Worm (Caenorhabditis elegans) whole organism, L3 larva: ENCODE measurements around the gene enri-1.

Experiments
- R02D3.7 ChIP-seq: fragments of 150-350 bp; optimal IDR thresholded peaks from 2 replicates; lab custom pipeline; 2014; ENCODE audit warnings: missing biosample characterization, missing genetic modification characterization
- ZK546.5 ChIP-seq: sonication (generic microtip); optimal IDR thresholded peaks from 2 replicates; lab custom pipeline; 2017; ENCODE audit warnings: missing biosample characterization, missing genetic modification characterization
- ama-1 ChIP-seq: fragments of 150-350 bp; optimal IDR thresholded peaks from 2 replicates; lab custom pipeline; 2018
- ceh-16 ChIP-seq: sonication (generic microtip); optimal IDR thresholded peaks from 2 replicates; lab custom pipeline; 2017; ENCODE audit warnings: missing biosample characterization, missing genetic modification characterization
- ceh-82 ChIP-seq: fragments of 150-350 bp; optimal IDR thresholded peaks from 2 replicates; lab custom pipeline; 2014; ENCODE audit warnings: missing biosample characterization, missing genetic modification characterization
- ceh-9 ChIP-seq: sonication (generic microtip); optimal IDR thresholded peaks from 2 replicates; lab custom pipeline; 2018; ENCODE audit warnings: missing biosample characterization, missing genetic modification characterization
- daf-12 ChIP-seq: fragments of 150-350 bp; optimal IDR thresholded peaks from 2 replicates; lab custom pipeline; 2014; ENCODE audit warnings: missing biosample characterization, missing genetic modification reagents, missing genetic modification characterization
- egl-27 ChIP-seq: sonication (generic microtip); optimal IDR thresholded peaks from 4 replicates; lab custom pipeline; 2017; ENCODE audit warnings: missing biosample characterization, missing genetic modification reagents, missing genetic modification characterization
- elt-2 ChIP-seq: sonication (generic microtip); optimal IDR thresholded peaks from 2 replicates; lab custom pipeline; 2016; ENCODE audit warnings: missing genetic modification reagents, mild to moderate bottlenecking, missing genetic modification characterization, missing compliant biosample characterization
- elt-3 ChIP-seq, 3 experiments: fragments of 150-350 bp in 1 of 3; sonication (generic microtip) in 2 of 3; optimal IDR thresholded peaks; 2 replicates in 2 of 3; 4 replicates in 1 of 3; lab custom pipeline; 2014 to 2017; ENCODE audit warnings: missing biosample characterization in 3 of 3, missing genetic modification characterization in 3 of 3
- eor-1 ChIP-seq, 2 experiments: fragments of 150-350 bp; optimal IDR thresholded peaks; 2 replicates each; lab custom pipeline; 2014 to 2018; ENCODE audit warnings: missing biosample characterization in 2 of 2, missing genetic modification characterization in 2 of 2
- fkh-10 ChIP-seq: sonication (generic microtip); optimal IDR thresholded peaks from 2 replicates; lab custom pipeline; 2017; ENCODE audit warnings: missing biosample characterization, missing genetic modification reagents, missing genetic modification characterization
- fkh-2 ChIP-seq: fragments of 150-350 bp; optimal IDR thresholded peaks from 2 replicates; lab custom pipeline; 2014; ENCODE audit warnings: missing biosample characterization, missing genetic modification reagents, missing genetic modification characterization
- fos-1 ChIP-seq: fragments of 150-350 bp; optimal IDR thresholded peaks from 2 replicates; lab custom pipeline; 2014; ENCODE audit warnings: missing biosample characterization, missing genetic modification characterization
- hmg-11 ChIP-seq: sonication (generic microtip); optimal IDR thresholded peaks from 2 replicates; lab custom pipeline; 2016; ENCODE audit warnings: missing genetic modification characterization, missing compliant biosample characterization
- jun-1 ChIP-seq: fragments of 150-350 bp; optimal IDR thresholded peaks from 2 replicates; lab custom pipeline; 2014; ENCODE audit warnings: missing biosample characterization, missing genetic modification reagents, missing genetic modification characterization
- lin-39 ChIP-seq: fragments of 150-350 bp; optimal IDR thresholded peaks from 2 replicates; lab custom pipeline; 2018; ENCODE audit warnings: missing biosample characterization, missing genetic modification reagents, missing genetic modification characterization
- mdl-1 ChIP-seq: fragments of 150-350 bp; optimal IDR thresholded peaks from 2 replicates; lab custom pipeline; 2014; ENCODE audit warnings: missing biosample characterization, missing genetic modification characterization
- mml-1 ChIP-seq: fragments of 150-350 bp; sonication (generic microtip); optimal IDR thresholded peaks from 3 replicates; lab custom pipeline; 2014; ENCODE audit warnings: missing biosample characterization, missing genetic modification characterization
- nfya-1 ChIP-seq: sonication (generic microtip); optimal IDR thresholded peaks from 2 replicates; lab custom pipeline; 2017; ENCODE audit warnings: missing genetic modification characterization, mild to moderate bottlenecking, missing compliant biosample characterization, antibody characterized with exemption, moderate library complexity; ENCODE audit not compliant: insufficient read depth
- nhr-11 ChIP-seq: fragments of 150-350 bp; optimal IDR thresholded peaks from 2 replicates; lab custom pipeline; 2014; ENCODE audit warnings: missing biosample characterization, missing genetic modification characterization
- nhr-12 ChIP-seq: fragments of 150-350 bp; optimal IDR thresholded peaks from 2 replicates; lab custom pipeline; 2014; ENCODE audit warnings: missing biosample characterization, missing genetic modification characterization
- nhr-237 ChIP-seq: fragments of 150-350 bp; optimal IDR thresholded peaks from 2 replicates; lab custom pipeline; 2014; ENCODE audit warnings: missing biosample characterization, missing genetic modification characterization
- nhr-25 ChIP-seq: sonication (generic microtip); optimal IDR thresholded peaks from 2 replicates; lab custom pipeline; 2017; ENCODE audit warnings: missing biosample characterization, missing genetic modification characterization
- nhr-28 ChIP-seq: fragments of 150-350 bp; optimal IDR thresholded peaks from 2 replicates; lab custom pipeline; 2014; ENCODE audit warnings: missing biosample characterization, missing genetic modification characterization
- nhr-43 ChIP-seq: sonication (generic microtip); optimal IDR thresholded peaks from 2 replicates; lab custom pipeline; 2016; ENCODE audit warnings: mild to moderate bottlenecking, missing genetic modification characterization, missing compliant biosample characterization; ENCODE audit not compliant: poor library complexity, severe bottlenecking
- nhr-67 ChIP-seq: fragments of 150-350 bp; optimal IDR thresholded peaks from 2 replicates; lab custom pipeline; 2014; ENCODE audit warnings: missing biosample characterization, missing genetic modification characterization
- nhr-77 ChIP-seq: fragments of 150-350 bp; optimal IDR thresholded peaks from 2 replicates; lab custom pipeline; 2014; ENCODE audit warnings: missing biosample characterization, missing genetic modification characterization
- pqm-1 ChIP-seq: fragments of 150-350 bp; optimal IDR thresholded peaks from 2 replicates; lab custom pipeline; 2017; ENCODE audit warnings: missing biosample characterization, missing genetic modification characterization, inconsistent platforms
- skn-1 ChIP-seq: fragments of 150-350 bp; optimal IDR thresholded peaks from 2 replicates; lab custom pipeline; 2014; ENCODE audit warnings: missing biosample characterization, missing genetic modification characterization
- snpc-4 ChIP-seq: fragments of 150-350 bp; optimal IDR thresholded peaks from 2 replicates; lab custom pipeline; 2014; ENCODE audit warnings: missing biosample characterization, missing genetic modification characterization
- unc-62 ChIP-seq: fragments of 150-350 bp; sonication (generic microtip); optimal IDR thresholded peaks from 4 replicates; lab custom pipeline; 2014; ENCODE audit warnings: missing biosample characterization, missing genetic modification reagents, missing genetic modification characterization
- zag-1 ChIP-seq: fragments of 150-350 bp; optimal IDR thresholded peaks from 2 replicates; lab custom pipeline; 2014; ENCODE audit warnings: missing biosample characterization, missing genetic modification characterization
- ztf-4 ChIP-seq: fragments of 150-350 bp; optimal IDR thresholded peaks from 2 replicates; lab custom pipeline; 2014; ENCODE audit warnings: missing biosample characterization, missing genetic modification characterization

Gene enri-1

ce11 chrII:2374973-2375372, 33.6 kb upstream of the enri-1 start, which contains the start of gene F16G10.2:
Gene F16G10.2, plus strand, starts transcription at chrII:2375273.
- TF ChIP-seq ceh-82 (tag; lab: Kevin White, UChicago) (no peak), snpc-4 (no peak), ceh-9 (no peak), elt-2 (tag; lab: Kevin White, UChicago) (no peak), jun-1 (tag; lab: Kevin White, UChicago) (no peak), nfya-1 (tag; lab: Kevin White, UChicago) (no peak), pqm-1 (tag; lab: Kevin White, UChicago) (no peak), unc-62 (no peak), eor-1 (tag; optimal IDR thresholded peaks at IDR 0.05; lab: Kevin White, UChicago) (no peak), fos-1 (tag; lab: Kevin White, UChicago) (no peak)

ce11 chrII:2372090-2372489, 30.7 kb upstream of the enri-1 start, which contains the start of gene F16G10.3:
Gene F16G10.3, plus strand, starts transcription at chrII:2372390.
- no peak for TF ChIP-seq pqm-1 (tag; lab: Kevin White, UChicago)
- no peak for TF ChIP-seq zag-1 (tag; lab: Kevin White, UChicago)
- no peak for TF ChIP-seq ceh-9
- no peak for TF ChIP-seq skn-1 (tag; lab: Kevin White, UChicago)
- TF ChIP-seq elt-2 (tag; lab: Kevin White, UChicago) = no peak
- TF ChIP-seq ceh-16 (tag; lab: Kevin White, UChicago) = no peak
- TF ChIP-seq R02D3.7 (tag; lab: Kevin White, UChicago) = no peak
- no peak for TF ChIP-seq nhr-77
- TF ChIP-seq mml-1 (tag; lab: Kevin White, UChicago) = no peak
- no peak for TF ChIP-seq nhr-25 (tag; lab: Kevin White, UChicago)

- TF ChIP-seq nhr-67 (tag; lab: Kevin White, UChicago) = no peak
- no peak for TF ChIP-seq lin-39 (tag; lab: Kevin White, UChicago)
- TF ChIP-seq fkh-2 (tag; lab: Kevin White, UChicago) = no peak
- TF ChIP-seq hmg-11 (tag; lab: Kevin White, UChicago) = no peak
- no peak for TF ChIP-seq elt-3 (tag; optimal IDR thresholded peaks at IDR 0.05; lab: Kevin White, UChicago)
- TF ChIP-seq eor-1 (tag; optimal IDR thresholded peaks at IDR 0.05; lab: Kevin White, UChicago) = no peak
- TF ChIP-seq daf-12 (tag; lab: Kevin White, UChicago) = no peak
- TF ChIP-seq egl-27 (tag; lab: Kevin White, UChicago) = no peak
- no peak for TF ChIP-seq nhr-12 (tag; lab: Kevin White, UChicago)
- TF ChIP-seq nhr-43 = no peak
- no peak for TF ChIP-seq nhr-77
- TF ChIP-seq nhr-237 (tag; lab: Kevin White, UChicago) = no peak
- no peak for TF ChIP-seq pqm-1 (tag; lab: Kevin White, UChicago)
- no peak for TF ChIP-seq nhr-11 (tag; lab: Kevin White, UChicago)
- TF ChIP-seq R02D3.7 (tag; lab: Kevin White, UChicago) = no peak
- no peak for TF ChIP-seq mml-1 (tag; lab: Kevin White, UChicago)
- no peak for TF ChIP-seq fkh-10 (GFP tag; lab: Kevin White, UChicago)
- TF ChIP-seq mdl-1 (tag; lab: Kevin White, UChicago) = no peak
- TF ChIP-seq ZK546.5 (tag; lab: Kevin White, UChicago) = no peak
- no peak for TF ChIP-seq snpc-4
These were observed 27.5 kb upstream of the enri-1 start, which contains the start of gene hpo-25 for ce11 chrII:2368956-2369355. Gene hpo-25, plus strand, starts transcription at chrII:2369256.

ce11 chrII:2366623-2367365, 25.4 kb upstream of the enri-1 start, which contains the start of the genes F43C11.12 and F16G10.5:
Gene F43C11.12, minus strand, starts transcription at chrII:2366723.
Gene F16G10.5, plus strand, starts transcription at chrII:2367315.
- TF ChIP-seq ama-1 = no peak
- no peak for TF ChIP-seq skn-1 (tag; lab: Kevin White, UChicago)
- TF ChIP-seq nhr-25 (tag; lab: Kevin White, UChicago) = no peak
- TF ChIP-seq ZK546.5 (tag; lab: Kevin White, UChicago) = no peak

ce11 chrII:2363673-2364072, 22.3 kb upstream of the enri-1 start, which contains the start of gene F43C11.11:
Gene F43C11.11, minus strand, starts transcription at chrII:2363773.
- TF ChIP-seq ztf-4 (tag; lab: Kevin White, UChicago) (no peak), nhr-43 (no peak), nhr-28 (tag; lab: Kevin White, UChicago) (no peak), fos-1 (tag; lab: Kevin White, UChicago) (no peak)
